Fruit fly (Drosophila melanogaster): ENCODE measurements around the gene CG3982.

Gene CG3982

DNA sequence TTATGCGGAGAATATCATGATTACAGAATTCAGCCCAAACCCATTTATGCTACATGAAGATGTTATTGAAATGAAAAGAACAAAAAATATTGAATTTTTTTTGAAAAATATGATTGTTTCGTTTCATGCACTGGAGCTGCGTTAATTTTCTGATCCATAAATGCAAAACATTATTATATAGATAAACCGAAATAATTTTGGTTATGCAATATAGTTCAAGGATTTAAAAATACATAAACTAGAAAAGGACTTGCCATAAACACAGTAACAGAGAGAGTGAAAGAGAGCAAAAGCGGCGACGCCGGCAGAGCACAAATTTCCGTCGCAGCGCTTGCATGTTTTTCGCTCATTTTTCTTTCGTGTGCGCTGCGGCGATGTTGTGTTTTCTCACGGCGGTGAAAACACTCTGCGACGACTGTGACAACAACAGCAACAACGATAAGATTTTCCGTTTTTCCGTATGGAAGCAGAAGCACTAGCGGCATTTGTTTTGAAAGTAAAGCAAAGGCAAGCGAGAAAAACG, 45.1 kb upstream of the CG3982 start (continued):
- TF ChIP-seq D19B (GFP tag; optimal IDR thresholded peaks at IDR 0.05) (peak; percentile 72), Gsc (GFP tag; IDR thresholded peaks at IDR 0.05) (no peak), Rx (GFP tag; IDR thresholded peaks at IDR 0.05) (peak; percentile 69), Hmx (GFP tag; optimal IDR thresholded peaks at IDR 0.05) (peak; percentile 69), CG10209 (GFP tag; optimal IDR thresholded peaks at IDR 0.05) (peak; percentile 88), CG32772 (GFP tag; IDR thresholded peaks at IDR 0.05) (peak; percentile 40; the same call in 1 of the 2 replicates), CG12236 (GFP tag; optimal IDR thresholded peaks at IDR 0.05) (peak; percentile 60), CG10321 (GFP tag; IDR thresholded peaks at IDR 0.05) (peak; percentile 10; the same call in 1 of the 2 replicates), slbo (GFP tag; IDR thresholded peaks at IDR 0.05) (peak; percentile 70), bcd (GFP tag; optimal IDR thresholded peaks at IDR 0.05) (peak; percentile 83), grn (GFP tag; optimal IDR thresholded peaks at IDR 0.05) (no peak), Elba2 (GFP tag; optimal IDR thresholded peaks at IDR 0.05) (no peak), CG10543 (GFP tag; optimal IDR thresholded peaks at IDR 0.05) (peak; percentile 79), unpg (GFP tag; optimal IDR thresholded peaks at IDR 0.05) (peak; percentile 95), eyg (GFP tag; optimal IDR thresholded peaks at IDR 0.05) (peak; percentile 20), sug (tag; optimal IDR thresholded peaks at IDR 0.05) (peak; percentile 74), mld (GFP tag; IDR thresholded peaks at IDR 0.05; ENCODE audit: partially characterized antibody) (0 out of 3 replicates have a peak, but pooled peaks have one; percentile 8), inv (GFP tag; IDR thresholded peaks at IDR 0.05; ENCODE audit: partially characterized antibody) (no peak), CG6175 (GFP tag; IDR thresholded peaks at IDR 0.05) (no peak), crol (GFP tag; IDR thresholded peaks at IDR 0.05) (no peak; the same call in 1 of the 2 replicates), vvl (GFP tag; IDR thresholded peaks at IDR 0.05) (peak; percentile 91), ems (GFP tag; optimal IDR thresholded peaks at IDR 0.05) (peak; percentile 87), tll (GFP tag; optimal IDR thresholded peaks at IDR 0.05) (no peak), chif (GFP tag; optimal IDR thresholded peaks at IDR 0.05) (peak; percentile 60 to 76), Dref (GFP tag; IDR thresholded peaks at IDR 0.05) (no peak), sens (GFP tag) (peak; percentile 98), CG30431 (GFP tag; optimal IDR thresholded peaks at IDR 0.05) (peak; percentile 60), dimm (GFP tag; IDR thresholded peaks at IDR 0.05) (no peak), vfl (GFP tag; optimal IDR thresholded peaks at IDR 0.05) (peak; percentile 35), emc (GFP tag; optimal IDR thresholded peaks at IDR 0.05) (no peak), Camta (GFP tag; optimal IDR thresholded peaks at IDR 0.05) (peak; percentile 75), cas (GFP tag; IDR thresholded peaks at IDR 0.05) (0 out of 2 replicates have a peak, but pooled peaks have one; percentile 37), sqz (GFP tag; optimal IDR thresholded peaks at IDR 0.05) (peak; percentile 84), insv (GFP tag; optimal IDR thresholded peaks at IDR 0.05) (peak in 1 of 2 experiments; percentile 63), pum (GFP tag; optimal IDR thresholded peaks at IDR 0.05) (peak; percentile 72), Hand (GFP tag; optimal IDR thresholded peaks at IDR 0.05) (peak; percentile 85), corto (GFP tag; optimal IDR thresholded peaks at IDR 0.05) (peak; percentile 56), sr (GFP tag; IDR thresholded peaks at IDR 0.05) (no peak; the same call in 2 of the 3 replicates), maf-S (GFP tag; optimal IDR thresholded peaks at IDR 0.05) (peak; percentile 84), HLH3B (GFP tag; IDR thresholded peaks at IDR 0.05) (peak; percentile 73), Meics (GFP tag; optimal IDR thresholded peaks at IDR 0.05) (peak; percentile 91), CG3847 (GFP tag; IDR thresholded peaks at IDR 0.05) (peak; percentile 58; the same call in 1 of the 2 replicates), CG11093 (GFP tag; IDR thresholded peaks at IDR 0.05) (0 out of 3 replicates have a peak, but pooled peaks have one; percentile 26), CG3995 (GFP tag; optimal IDR thresholded peaks at IDR 0.05) (peak; percentile 48), Gug (GFP tag; IDR thresholded peaks at IDR 0.05) (no peak), Nf-YC (tag; optimal IDR thresholded peaks at IDR 0.05) (peak; percentile 81), CG2129 (GFP tag; IDR thresholded peaks at IDR 0.05; ENCODE audit: partially characterized antibody) (no peak), cwo (GFP tag; optimal IDR thresholded peaks at IDR 0.05) (peak; percentile 82), Sox100B (GFP tag; optimal IDR thresholded peaks at IDR 0.05) (peak; percentile 94), lola (GFP tag; optimal IDR thresholded peaks at IDR 0.05) (peak in 1 of 3 experiments; percentile 96)

Data from whole organism, embryonic.